Worm (Caenorhabditis elegans) whole organism, midembryonic: ENCODE measurements around the gene B0035.15.

Experiments
- T22C8.4 ChIP-seq: fragments of 200-800 bp; sonication (Bioruptor generic); IDR thresholded peaks from 2 replicates; pipeline ENCODE4 v1.3.6; 2022; ENCODE audit warnings: missing genetic modification characterization, missing compliant biosample characterization
- cog-1 ChIP-seq: sonication (generic microtip); optimal IDR thresholded peaks from 2 replicates; lab custom pipeline; 2016; ENCODE audit warnings: missing genetic modification characterization, missing compliant biosample characterization
- klf-2 ChIP-seq: fragments of 200-800 bp; sonication (Bioruptor generic); conservative IDR thresholded peaks from 2 replicates; pipeline ENCODE4 v1.3.6; 2022; ENCODE audit warnings: missing genetic modification reagents, missing genetic modification characterization, missing compliant biosample characterization
- med-1 ChIP-seq: sonication (generic microtip); optimal IDR thresholded peaks from 2 replicates; lab custom pipeline; 2017; ENCODE audit warnings: missing genetic modification characterization, mild to moderate bottlenecking, missing compliant biosample characterization, antibody characterized with exemption, missing genetic modification reagents; ENCODE audit not compliant: insufficient read depth
- ref-1 ChIP-seq: fragments of 200-800 bp; sonication (Bioruptor generic); conservative IDR thresholded peaks from 2 replicates; pipeline ENCODE4 v1.3.6; 2022; ENCODE audit warnings: missing genetic modification reagents, missing genetic modification characterization, missing compliant biosample characterization
- tab-1 ChIP-seq: fragments of 200-800 bp; sonication (Bioruptor generic); IDR thresholded peaks from 2 replicates; pipeline ENCODE4 v1.3.6; 2022; ENCODE audit warnings: missing genetic modification characterization, missing compliant biosample characterization
- ztf-23 ChIP-seq: fragments of 200-800 bp; sonication (Bioruptor generic); IDR thresholded peaks from 2 replicates; pipeline ENCODE4 v1.3.6; 2022; ENCODE audit warnings: missing genetic modification reagents, missing genetic modification characterization, missing compliant biosample characterization

DNA sequence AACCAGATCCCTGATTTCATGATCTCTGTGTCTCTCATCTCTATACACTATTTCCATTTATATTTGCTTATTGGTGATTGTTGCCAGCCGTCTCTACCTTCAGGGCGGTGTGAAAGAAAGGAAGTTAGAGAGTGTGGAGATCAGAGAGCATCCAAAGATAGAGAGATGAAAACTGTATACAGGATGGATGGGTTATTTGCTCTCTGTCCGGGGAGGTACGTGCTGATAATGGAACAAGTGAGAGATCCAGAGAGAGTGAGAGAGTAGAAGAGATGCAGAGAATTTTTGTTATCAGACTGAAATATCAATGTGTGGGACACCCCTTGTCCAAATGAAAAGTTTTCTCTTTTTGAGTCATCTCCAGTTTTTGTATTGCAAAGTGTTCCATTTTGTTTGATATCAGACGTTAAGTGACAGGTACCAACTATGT, 13.9 kb downstream of the B0035.15 start:
- TF ChIP-seq cog-1 (tag; lab: Kevin White, UChicago): no peak
- no peak for TF ChIP-seq ref-1
- no peak for TF ChIP-seq klf-2 (GFP tag; lab: Robert Waterston, UW)
- no peak for TF ChIP-seq tab-1 (GFP tag; lab: Robert Waterston, UW)
- TF ChIP-seq med-1 (GFP tag; lab: Kevin White, UChicago): no peak
- TF ChIP-seq T22C8.4 (GFP tag; lab: Robert Waterston, UW): no peak
- TF ChIP-seq ztf-23 (GFP tag; lab: Robert Waterston, UW): no peak
